Worm (Caenorhabditis elegans): ENCODE results near the gene srh-264.

DNA sequence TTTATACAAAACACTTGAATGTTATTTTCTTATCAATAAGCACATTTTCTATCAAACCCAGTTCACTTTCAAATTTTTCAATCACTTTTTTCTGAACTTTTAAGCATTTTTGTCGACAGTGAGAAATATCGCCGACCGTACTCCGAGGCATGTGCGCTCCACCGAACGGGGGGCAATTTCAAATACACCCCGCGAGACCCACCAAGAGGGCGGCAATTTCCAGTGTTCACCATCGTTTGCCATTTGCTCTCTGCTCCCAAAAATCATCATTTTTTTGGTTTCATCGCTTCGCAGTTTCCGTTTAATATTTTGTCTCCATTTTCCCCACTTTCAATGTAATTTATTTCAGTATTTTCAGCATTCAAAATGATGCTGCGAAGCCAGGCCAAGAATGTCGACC lies 18.6 kb upstream of the srh-264 start, which contains the start of gene cyb-3:
- TF ChIP-seq nhr-6 (tag; optimal IDR thresholded peaks at IDR 0.05) (no peak), lin-13 (GFP tag; optimal IDR thresholded peaks at IDR 0.05) (no peak), ZK546.5 (tag; optimal IDR thresholded peaks at IDR 0.05) (no peak), mdl-1 (tag; optimal IDR thresholded peaks at IDR 0.05) (no peak), mab-5 (tag; optimal IDR thresholded peaks at IDR 0.05) (no peak), R02D3.7 (tag; optimal IDR thresholded peaks at IDR 0.05) (no peak), snpc-4 (tag; optimal IDR thresholded peaks at IDR 0.05) (no peak), ceh-16 (tag; optimal IDR thresholded peaks at IDR 0.05) (no peak), nhr-77 (tag; optimal IDR thresholded peaks at IDR 0.05) (no peak), skn-1 (tag; optimal IDR thresholded peaks at IDR 0.05) (no peak), nhr-237 (tag; optimal IDR thresholded peaks at IDR 0.05) (no peak), ceh-82 (tag; optimal IDR thresholded peaks at IDR 0.05) (no peak), ztf-11 (tag; optimal IDR thresholded peaks at IDR 0.05) (no peak), elt-1 (tag; optimal IDR thresholded peaks at IDR 0.05) (no peak)

Data from whole organism, L2 larva.